Worm (Caenorhabditis elegans) whole organism, L4 larva: ENCODE measurements around the gene C34F6.5.

Experiments
- F26F4.8 ChIP-seq: fragments of 200-800 bp; sonication (Bioruptor generic); conservative IDR thresholded peaks from 2 replicates; pipeline ENCODE4 v1.3.6; 2022; ENCODE audit warnings: missing genetic modification characterization, missing compliant biosample characterization
- F37D6.2 ChIP-seq: sonication (generic microtip); optimal IDR thresholded peaks from 2 replicates; lab custom pipeline; 2016; ENCODE audit warnings: mild to moderate bottlenecking, missing genetic modification characterization, missing compliant biosample characterization
- Y75B8A.6 ChIP-seq: fragments of 200-800 bp; sonication (Bioruptor generic); IDR thresholded peaks from 2 replicates; pipeline ENCODE4 v1.3.6; 2022; ENCODE audit warnings: missing genetic modification reagents, missing genetic modification characterization, missing compliant biosample characterization
- ZK337.2 ChIP-seq: fragments of 200-800 bp; sonication (Bioruptor generic); IDR thresholded peaks from 2 replicates; pipeline ENCODE4 v1.3.6; 2022; ENCODE audit warnings: missing genetic modification reagents, missing genetic modification characterization, missing compliant biosample characterization
- ZK546.5 ChIP-seq, 2 experiments: sonication (generic microtip); optimal IDR thresholded peaks; 2 replicates each; lab custom pipeline; 2017; ENCODE audit warnings: missing biosample characterization in 2 of 2, missing genetic modification characterization in 2 of 2
- arid-1 ChIP-seq: fragments of 200-800 bp; sonication (Bioruptor generic); conservative IDR thresholded peaks from 2 replicates; pipeline ENCODE4 v1.3.6; 2022; ENCODE audit warnings: missing genetic modification reagents, missing genetic modification characterization, missing compliant biosample characterization
- ceh-44 ChIP-seq: fragments of 200-800 bp; sonication (Bioruptor generic); IDR thresholded peaks from 2 replicates; pipeline ENCODE4 v1.3.6; 2022; ENCODE audit warnings: missing genetic modification reagents, missing genetic modification characterization, missing compliant biosample characterization
- ces-1 ChIP-seq: fragments of 150-350 bp; sonication (generic microtip); optimal IDR thresholded peaks from 4 replicates; lab custom pipeline; 2014; ENCODE audit warnings: missing biosample characterization, missing genetic modification reagents, missing genetic modification characterization
- daf-12 ChIP-seq: fragments of 150-350 bp; optimal IDR thresholded peaks from 2 replicates; lab custom pipeline; 2014; ENCODE audit warnings: missing biosample characterization, missing genetic modification reagents, missing genetic modification characterization
- daf-16 ChIP-seq, 3 experiments: sonication (generic microtip); optimal IDR thresholded peaks; 2 replicates each; lab custom pipeline; 2016 to 2017; ENCODE audit warnings: missing genetic modification characterization in 3 of 3, missing genetic modification reagents in 3 of 3, mild to moderate bottlenecking in 2 of 3, missing compliant biosample characterization in 2 of 3, missing biosample characterization in 1 of 3, moderate library complexity in 1 of 3
- dmd-6 ChIP-seq: fragments of 200-800 bp; sonication (Bioruptor generic); IDR thresholded peaks from 2 replicates; pipeline ENCODE4 v1.3.6; 2022; ENCODE audit warnings: missing genetic modification reagents, missing genetic modification characterization, missing compliant biosample characterization
- duxl-1 ChIP-seq: sonication (generic microtip); optimal IDR thresholded peaks from 2 replicates; lab custom pipeline; 2016; ENCODE audit warnings: mild to moderate bottlenecking, missing genetic modification characterization, moderate library complexity, missing compliant biosample characterization; ENCODE audit not compliant: poor library complexity
- egl-43 ChIP-seq: fragments of 200-800 bp; sonication (Bioruptor generic); IDR thresholded peaks from 2 replicates; pipeline ENCODE4 v1.3.6; 2022; ENCODE audit warnings: missing genetic modification reagents, missing genetic modification characterization, missing compliant biosample characterization
- lim-7 ChIP-seq: fragments of 200-800 bp; sonication (Bioruptor generic); IDR thresholded peaks from 2 replicates; pipeline ENCODE4 v1.3.6; 2022; ENCODE audit warnings: missing genetic modification characterization, missing compliant biosample characterization
- lin-1 ChIP-seq: fragments of 200-800 bp; sonication (Bioruptor generic); IDR thresholded peaks from 2 replicates; pipeline ENCODE4 v1.3.6; 2022; ENCODE audit warnings: missing genetic modification reagents, missing genetic modification characterization, missing compliant biosample characterization
- lin-29 ChIP-seq: fragments of 200-800 bp; sonication (Bioruptor generic); IDR thresholded peaks from 2 replicates; pipeline ENCODE4 v1.3.6; 2022; ENCODE audit warnings: missing genetic modification reagents, missing genetic modification characterization, missing compliant biosample characterization
- lsy-2 ChIP-seq, 2 experiments: fragments of 150-350 bp in 1 of 2; sonication (generic microtip) in 1 of 2; optimal IDR thresholded peaks; 2 replicates each; lab custom pipeline; 2014 to 2017; ENCODE audit warnings: missing biosample characterization in 2 of 2, missing genetic modification characterization in 2 of 2
- madf-5 ChIP-seq, 2 experiments: fragments of 200-800 bp; sonication (Bioruptor generic); IDR thresholded peaks; 2 replicates each; pipeline ENCODE4 v1.3.6; 2022; ENCODE audit warnings: missing compliant biosample characterization in 2 of 2, missing genetic modification characterization in 2 of 2
- mep-1 ChIP-seq: fragments of 150-350 bp; sonication (generic microtip); optimal IDR thresholded peaks from 3 replicates; lab custom pipeline; 2014; ENCODE audit warnings: missing biosample characterization, missing genetic modification characterization
- mxl-2 ChIP-seq: fragments of 200-800 bp; sonication (Bioruptor generic); conservative IDR thresholded peaks from 2 replicates; pipeline ENCODE4 v1.3.6; 2022; ENCODE audit warnings: missing genetic modification reagents, missing genetic modification characterization, missing compliant biosample characterization
- nhr-10 ChIP-seq: fragments of 150-350 bp; optimal IDR thresholded peaks from 2 replicates; lab custom pipeline; 2014; ENCODE audit warnings: missing biosample characterization, missing genetic modification characterization
- nhr-11 ChIP-seq: fragments of 150-350 bp; optimal IDR thresholded peaks from 2 replicates; lab custom pipeline; 2014; ENCODE audit warnings: missing biosample characterization, missing genetic modification characterization
- nhr-111 ChIP-seq: fragments of 200-800 bp; sonication (Bioruptor generic); optimal IDR thresholded peaks from 2 replicates; lab custom pipeline; 2018; ENCODE audit warnings: mild to moderate bottlenecking, missing genetic modification characterization, missing compliant biosample characterization
- nhr-25 ChIP-seq: sonication (generic microtip); optimal IDR thresholded peaks from 2 replicates; lab custom pipeline; 2017; ENCODE audit warnings: missing genetic modification characterization, mild to moderate bottlenecking, missing compliant biosample characterization, antibody characterized with exemption, moderate library complexity, borderline replicate concordance; ENCODE audit not compliant: insufficient read depth
- nhr-28 ChIP-seq: fragments of 150-350 bp; optimal IDR thresholded peaks from 2 replicates; lab custom pipeline; 2014; ENCODE audit warnings: missing biosample characterization, missing genetic modification characterization
- nhr-42 ChIP-seq: fragments of 200-800 bp; sonication (Bioruptor generic); IDR thresholded peaks from 2 replicates; pipeline ENCODE4 v1.3.6; 2022; ENCODE audit warnings: missing genetic modification characterization, missing compliant biosample characterization
- nhr-48 ChIP-seq: sonication (generic microtip); optimal IDR thresholded peaks from 2 replicates; lab custom pipeline; 2016; ENCODE audit warnings: mild to moderate bottlenecking, missing genetic modification characterization, missing compliant biosample characterization
- pha-4 ChIP-seq, 2 experiments: fragments of 150-350 bp in 1 of 2; fragments of 200-800 bp in 1 of 2; sonication (Bioruptor generic) in 1 of 2; IDR thresholded peaks in 1 of 2; optimal IDR thresholded peaks in 1 of 2; 2 replicates each; pipeline versions ENCODE4 v1.3.6 to Lab custom; 2014 to 2022; ENCODE audit warnings: missing genetic modification characterization in 2 of 2, missing genetic modification reagents in 2 of 2, missing biosample characterization in 1 of 2, missing compliant biosample characterization in 1 of 2
- php-3 ChIP-seq: fragments of 200-800 bp; sonication (Bioruptor generic); IDR thresholded peaks from 2 replicates; pipeline ENCODE4 v1.3.6; 2022; ENCODE audit warnings: missing genetic modification reagents, missing genetic modification characterization, missing compliant biosample characterization
- pqm-1 ChIP-seq: sonication (generic microtip); optimal IDR thresholded peaks from 2 replicates; lab custom pipeline; 2017; ENCODE audit warnings: missing biosample characterization, missing genetic modification characterization
- sdz-12 ChIP-seq: fragments of 200-800 bp; sonication (Bioruptor generic); optimal IDR thresholded peaks from 2 replicates; lab custom pipeline; 2018; ENCODE audit warnings: mild to moderate bottlenecking, missing genetic modification characterization, missing compliant biosample characterization
- skn-1 ChIP-seq: fragments of 150-350 bp; optimal IDR thresholded peaks from 2 replicates; lab custom pipeline; 2014; ENCODE audit warnings: missing biosample characterization, missing genetic modification characterization
- snpc-1.2 ChIP-seq: fragments of 200-800 bp; sonication (Bioruptor generic); IDR thresholded peaks from 2 replicates; pipeline ENCODE4 v1.3.6; 2022; ENCODE audit warnings: missing genetic modification reagents, missing genetic modification characterization, missing compliant biosample characterization
- snpc-4 ChIP-seq: fragments of 150-350 bp; optimal IDR thresholded peaks from 2 replicates; lab custom pipeline; 2014; ENCODE audit warnings: missing biosample characterization, missing genetic modification characterization
- spr-3 ChIP-seq: fragments of 200-800 bp; sonication (Bioruptor generic); optimal IDR thresholded peaks from 2 replicates; lab custom pipeline; 2018; ENCODE audit warnings: mild to moderate bottlenecking, missing genetic modification characterization, missing compliant biosample characterization
- tag-97 ChIP-seq: fragments of 200-800 bp; sonication (Bioruptor generic); IDR thresholded peaks from 2 replicates; pipeline ENCODE4 v1.3.6; 2022; ENCODE audit warnings: missing genetic modification characterization, missing compliant biosample characterization
- tra-1 ChIP-seq: fragments of 200-800 bp; sonication (Bioruptor generic); IDR thresholded peaks from 2 replicates; pipeline ENCODE4 v1.3.6; 2022; ENCODE audit warnings: missing genetic modification reagents, missing genetic modification characterization, missing compliant biosample characterization
- unc-130 ChIP-seq: sonication (generic microtip); optimal IDR thresholded peaks from 2 replicates; lab custom pipeline; 2016; ENCODE audit warnings: missing genetic modification reagents, missing genetic modification characterization, missing compliant biosample characterization
- unc-39 ChIP-seq: sonication (generic microtip); optimal IDR thresholded peaks from 2 replicates; lab custom pipeline; 2017; ENCODE audit warnings: missing biosample characterization, missing genetic modification characterization
- zag-1 ChIP-seq: fragments of 150-350 bp; optimal IDR thresholded peaks from 2 replicates; lab custom pipeline; 2014; ENCODE audit warnings: missing biosample characterization, missing genetic modification characterization
- zfp-3 ChIP-seq: fragments of 200-800 bp; sonication (Bioruptor generic); conservative IDR thresholded peaks from 2 replicates; pipeline ENCODE4 v1.3.6; 2022; ENCODE audit warnings: missing genetic modification reagents, missing genetic modification characterization, missing compliant biosample characterization

C34F6.5 gene

ce11 chrX:11252429-11252828, 43.7 kb upstream of the C34F6.5 start (continued):
- TF ChIP-seq snpc-1.2 (GFP tag; lab: Robert Waterston, UW) (peak; percentile 86), pha-4 (GFP tag; IDR thresholded peaks at IDR 0.05; lab: Robert Waterston, UW) (peak; percentile 78; the same call in 1 of the 2 replicates), pha-4 (tag; optimal IDR thresholded peaks at IDR 0.05; lab: Kevin White, UChicago) (no peak), ZK546.5 (tag; optimal IDR thresholded peaks at IDR 0.05; lab: Kevin White, UChicago) (no peak), nhr-111 (GFP tag; lab: Kevin White, UChicago) (peak; percentile 59), zfp-3 (no peak; the same call in 1 of the 2 replicates), nhr-25 (tag; lab: Kevin White, UChicago) (no peak), egl-43 (no peak), lin-29 (GFP tag; lab: Robert Waterston, UW) (no peak), nhr-10 (tag; lab: Kevin White, UChicago) (no peak), tra-1 (GFP tag; lab: Robert Waterston, UW) (peak; percentile 67; the same call in 1 of the 2 replicates), php-3 (peak; percentile 71), Y75B8A.6 (GFP tag; lab: Robert Waterston, UW) (0 out of 2 replicates have a peak, but pooled peaks have one; percentile 76), mxl-2 (GFP tag; lab: Robert Waterston, UW) (0 out of 2 replicates have a peak, but pooled peaks have one; percentile 4), madf-5 (GFP tag; IDR thresholded peaks at IDR 0.05; lab: Robert Waterston, UW) (0 out of 4 replicates have a peak, but pooled peaks of 1 of the 2 experiments have one; percentile 22), spr-3 (GFP tag; lab: Kevin White, UChicago) (no peak), daf-12 (no peak), snpc-4 (tag; lab: Kevin White, UChicago) (no peak)
- TF ChIP-seq, all 104 proteins: peak for 47

- TF ChIP-seq nhr-28 (tag; lab: Kevin White, UChicago) (peak; percentile 13), snpc-4 (tag; lab: Kevin White, UChicago) (no peak), zag-1 (tag; lab: Kevin White, UChicago) (no peak), daf-16 (GFP tag; optimal IDR thresholded peaks at IDR 0.05; lab: Kevin White, UChicago) (no peak), daf-16 (tag; optimal IDR thresholded peaks at IDR 0.05; lab: Kevin White, UChicago) (peak; percentile 40), snpc-1.2 (GFP tag; lab: Robert Waterston, UW) (no peak), pqm-1 (tag; lab: Kevin White, UChicago) (peak; percentile 82), F26F4.8 (GFP tag; lab: Robert Waterston, UW) (no peak), arid-1 (GFP tag; lab: Robert Waterston, UW) (no peak), ZK337.2 (GFP tag; lab: Robert Waterston, UW) (no peak), php-3 (0 out of 2 replicates have a peak, but pooled peaks have one; percentile 23), dmd-6 (GFP tag; lab: Robert Waterston, UW) (peak; percentile 52; the same call in 1 of the 2 replicates)
Measured at ce11 chrX:11251928-11252327, 43.2 kb upstream of the C34F6.5 start.

ce11 chrX:11250983-11251382, 42.3 kb upstream of the C34F6.5 start:
- no peak for TF ChIP-seq nhr-42 (GFP tag; lab: Robert Waterston, UW)
- no peak for TF ChIP-seq nhr-11 (tag; lab: Kevin White, UChicago)
- no peak for TF ChIP-seq mep-1 (tag; lab: Kevin White, UChicago)
- TF ChIP-seq snpc-4 (tag; lab: Kevin White, UChicago), result no peak
- no peak for TF ChIP-seq unc-39 (tag; lab: Kevin White, UChicago)
- no peak for TF ChIP-seq lsy-2 (tag; optimal IDR thresholded peaks at IDR 0.05; lab: Kevin White, UChicago)
- no peak for TF ChIP-seq unc-130 (GFP tag; lab: Kevin White, UChicago)
- TF ChIP-seq daf-16 (GFP tag; optimal IDR thresholded peaks at IDR 0.05; lab: Kevin White, UChicago), result no peak
- TF ChIP-seq daf-16 (tag; optimal IDR thresholded peaks at IDR 0.05; lab: Kevin White, UChicago), result peak; percentile 40
- TF ChIP-seq lim-7 (GFP tag; lab: Robert Waterston, UW), result no peak
- no peak for TF ChIP-seq ces-1 (GFP tag; lab: Kevin White, UChicago)
- no peak for TF ChIP-seq F37D6.2
- no peak for TF ChIP-seq zag-1 (tag; lab: Kevin White, UChicago)
- no peak for TF ChIP-seq sdz-12
- peak; percentile 30 for TF ChIP-seq nhr-28 (tag; lab: Kevin White, UChicago)
- TF ChIP-seq duxl-1 (tag; lab: Kevin White, UChicago), result no peak
- TF ChIP-seq nhr-48 (tag; lab: Kevin White, UChicago), result no peak
- no peak for TF ChIP-seq tag-97 (GFP tag; lab: Robert Waterston, UW)
- no peak for TF ChIP-seq lin-1 (GFP tag; lab: Robert Waterston, UW)
- no peak for TF ChIP-seq skn-1
- peak; percentile 13 for TF ChIP-seq pqm-1 (tag; lab: Kevin White, UChicago)
- no peak for TF ChIP-seq Y75B8A.6 (GFP tag; lab: Robert Waterston, UW)
- no peak for TF ChIP-seq ceh-44 (GFP tag; lab: Robert Waterston, UW)
- TF ChIP-seq F26F4.8 (GFP tag; lab: Robert Waterston, UW), result no peak
